Worm (Caenorhabditis elegans) whole organism, young adult: ENCODE results near the gene K02E11.10.

Experiments
- B0019.2 ChIP-seq: fragments of 200-800 bp; sonication (Bioruptor generic); conservative IDR thresholded peaks from 2 replicates; pipeline ENCODE4 v1.3.6; 2022; ENCODE audit warnings: missing genetic modification reagents, missing genetic modification characterization, missing compliant biosample characterization
- B0261.1 ChIP-seq: sonication (generic microtip); optimal IDR thresholded peaks from 2 replicates; lab custom pipeline; 2016; ENCODE audit warnings: mild to moderate bottlenecking, missing genetic modification characterization, moderate library complexity, missing compliant biosample characterization
- B0336.3 ChIP-seq: fragments of 200-800 bp; sonication (Bioruptor generic); IDR thresholded peaks from 2 replicates; pipeline ENCODE4 v1.3.6; 2022; ENCODE audit warnings: missing genetic modification characterization, missing compliant biosample characterization
- C06A6.2 ChIP-seq: fragments of 200-800 bp; sonication (Bioruptor generic); conservative IDR thresholded peaks from 2 replicates; pipeline ENCODE4 v1.3.6; 2022; ENCODE audit warnings: missing genetic modification characterization, missing compliant biosample characterization
- D2030.7 ChIP-seq: fragments of 200-800 bp; sonication (Bioruptor generic); IDR thresholded peaks from 2 replicates; pipeline ENCODE4 v1.3.6; 2022; ENCODE audit warnings: missing genetic modification reagents, missing genetic modification characterization, missing compliant biosample characterization
- F23B12.7 ChIP-seq: sonication (generic microtip); optimal IDR thresholded peaks from 2 replicates; lab custom pipeline; 2017; ENCODE audit warnings: missing genetic modification characterization, mild to moderate bottlenecking, missing compliant biosample characterization, antibody characterized with exemption, moderate library complexity; ENCODE audit not compliant: insufficient read depth
- F33H1.4 ChIP-seq: fragments of 200-800 bp; sonication (Bioruptor generic); IDR thresholded peaks from 2 replicates; pipeline ENCODE4 v1.3.6; 2022; ENCODE audit warnings: missing genetic modification reagents, missing genetic modification characterization, missing compliant biosample characterization
- F52B5.7 ChIP-seq: sonication (generic microtip); optimal IDR thresholded peaks from 2 replicates; lab custom pipeline; 2016; ENCODE audit warnings: mild to moderate bottlenecking, missing genetic modification characterization, missing compliant biosample characterization
- K12H6.12 ChIP-seq: fragments of 200-800 bp; sonication (Bioruptor generic); optimal IDR thresholded peaks from 2 replicates; lab custom pipeline; 2018; ENCODE audit warnings: mild to moderate bottlenecking, missing genetic modification characterization, missing compliant biosample characterization
- Y53G8AR.9 ChIP-seq: fragments of 200-800 bp; sonication (Bioruptor generic); conservative IDR thresholded peaks from 2 replicates; pipeline ENCODE4 v1.3.6; 2022; ENCODE audit warnings: missing genetic modification reagents, missing genetic modification characterization, missing compliant biosample characterization
- ZK185.1 ChIP-seq: sonication (generic microtip); optimal IDR thresholded peaks from 2 replicates; lab custom pipeline; 2016; ENCODE audit warnings: mild to moderate bottlenecking, missing genetic modification characterization, missing compliant biosample characterization; ENCODE audit not compliant: poor library complexity, severe bottlenecking
- ama-1 ChIP-seq, 3 experiments: fragments of 150-350 bp in 1 of 3; sonication (generic microtip) in 2 of 3; optimal IDR thresholded peaks; 2 replicates each; lab custom pipeline; 2014 to 2018; ENCODE audit warnings: missing biosample characterization in 2 of 3, missing genetic modification characterization in 2 of 3, missing genetic modification reagents in 2 of 3
- atf-7 ChIP-seq: sonication (generic microtip); optimal IDR thresholded peaks from 2 replicates; lab custom pipeline; 2017; ENCODE audit warnings: mild to moderate bottlenecking, missing genetic modification characterization, missing compliant biosample characterization
- athp-1 ChIP-seq: sonication (generic microtip); optimal IDR thresholded peaks from 2 replicates; lab custom pipeline; 2017; ENCODE audit warnings: mild to moderate bottlenecking, missing genetic modification characterization, missing compliant biosample characterization
- attf-3 ChIP-seq: fragments of 200-800 bp; sonication (Bioruptor generic); conservative IDR thresholded peaks from 2 replicates; pipeline ENCODE4 v1.3.6; 2022; ENCODE audit warnings: missing genetic modification reagents, missing genetic modification characterization, missing compliant biosample characterization
- attf-5 ChIP-seq: fragments of 200-800 bp; sonication (Bioruptor generic); optimal IDR thresholded peaks from 2 replicates; lab custom pipeline; 2018; ENCODE audit warnings: mild to moderate bottlenecking, missing genetic modification characterization, missing compliant biosample characterization
- cebp-1 ChIP-seq, 2 experiments: fragments of 200-800 bp in 1 of 2; sonication (Bioruptor generic) in 1 of 2; sonication (generic microtip) in 1 of 2; IDR thresholded peaks in 1 of 2; optimal IDR thresholded peaks in 1 of 2; 2 replicates each; pipeline versions ENCODE4 v1.3.6 to Lab custom; 2017 to 2022; ENCODE audit warnings: missing compliant biosample characterization in 2 of 2, missing genetic modification characterization in 2 of 2, mild to moderate bottlenecking in 1 of 2, missing genetic modification reagents in 1 of 2, moderate library complexity in 1 of 2
- chd-7 ChIP-seq: sonication (generic microtip); optimal IDR thresholded peaks from 2 replicates; lab custom pipeline; 2016; ENCODE audit warnings: mild to moderate bottlenecking, missing genetic modification characterization, moderate library complexity, missing compliant biosample characterization
- dpff-1 ChIP-seq: sonication (generic microtip); optimal IDR thresholded peaks from 2 replicates; lab custom pipeline; 2017; ENCODE audit warnings: mild to moderate bottlenecking, missing genetic modification characterization, missing compliant biosample characterization
- dpl-1 ChIP-seq: fragments of 150-350 bp; optimal IDR thresholded peaks from 2 replicates; lab custom pipeline; 2014; ENCODE audit warnings: missing biosample characterization, missing genetic modification reagents, missing genetic modification characterization
- ets-4 ChIP-seq: fragments of 200-800 bp; sonication (Bioruptor generic); optimal IDR thresholded peaks from 2 replicates; lab custom pipeline; 2018; ENCODE audit warnings: mild to moderate bottlenecking, missing genetic modification characterization, missing compliant biosample characterization
- hlh-12 ChIP-seq: sonication (generic microtip); optimal IDR thresholded peaks from 2 replicates; lab custom pipeline; 2016; ENCODE audit warnings: missing genetic modification characterization, missing compliant biosample characterization
- hmg-1.2 ChIP-seq: fragments of 200-800 bp; sonication (Bioruptor generic); IDR thresholded peaks from 2 replicates; pipeline ENCODE4 v1.3.6; 2022; ENCODE audit warnings: missing genetic modification reagents, missing genetic modification characterization, missing compliant biosample characterization
- hmg-20 ChIP-seq: fragments of 200-800 bp; sonication (Bioruptor generic); IDR thresholded peaks from 2 replicates; pipeline ENCODE4 v1.3.6; 2022; ENCODE audit warnings: missing genetic modification reagents, missing genetic modification characterization, missing compliant biosample characterization
- lag-1 ChIP-seq: fragments of 200-800 bp; sonication (Bioruptor generic); IDR thresholded peaks from 2 replicates; pipeline ENCODE4 v1.3.6; 2022; ENCODE audit warnings: missing genetic modification reagents, missing genetic modification characterization, missing compliant biosample characterization
- let-526 ChIP-seq: fragments of 200-800 bp; sonication (Bioruptor generic); IDR thresholded peaks from 2 replicates; pipeline ENCODE4 v1.3.6; 2022; ENCODE audit warnings: missing genetic modification reagents, missing genetic modification characterization, missing compliant biosample characterization
- lin-26 ChIP-seq: fragments of 200-800 bp; sonication (Bioruptor generic); IDR thresholded peaks from 2 replicates; pipeline ENCODE4 v1.3.6; 2022; ENCODE audit warnings: missing genetic modification reagents, missing genetic modification characterization, missing compliant biosample characterization
- lin-35 ChIP-seq, 3 experiments: fragments of 150-350 bp in 2 of 3; sonication (generic microtip) in 1 of 3; optimal IDR thresholded peaks; 2 replicates each; lab custom pipeline; 2014 to 2018; ENCODE audit warnings: missing biosample characterization in 3 of 3, missing genetic modification characterization in 3 of 3, missing genetic modification reagents in 3 of 3
- lin-40 ChIP-seq: sonication (generic microtip); optimal IDR thresholded peaks from 2 replicates; lab custom pipeline; 2016; ENCODE audit warnings: missing genetic modification characterization, mild to moderate bottlenecking, missing compliant biosample characterization, missing genotype, missing genetic modification reagents
- lin-54 ChIP-seq: fragments of 200-800 bp; sonication (Bioruptor generic); optimal IDR thresholded peaks from 2 replicates; lab custom pipeline; 2018; ENCODE audit warnings: mild to moderate bottlenecking, missing genetic modification characterization, missing compliant biosample characterization
- lsy-27 ChIP-seq: sonication (generic microtip); optimal IDR thresholded peaks from 2 replicates; lab custom pipeline; 2017; ENCODE audit warnings: missing genetic modification characterization, mild to moderate bottlenecking, missing compliant biosample characterization, antibody characterized with exemption, missing genotype, borderline replicate concordance; ENCODE audit not compliant: insufficient read depth
- madf-3 ChIP-seq: fragments of 200-800 bp; sonication (Bioruptor generic); IDR thresholded peaks from 2 replicates; pipeline ENCODE4 v1.3.6; 2022; ENCODE audit warnings: missing genetic modification reagents, missing genetic modification characterization, missing compliant biosample characterization
- mes-4 ChIP-seq: sonication (generic microtip); optimal IDR thresholded peaks from 2 replicates; lab custom pipeline; 2016; ENCODE audit warnings: missing genotype, missing genetic modification characterization, missing compliant biosample characterization
- nfya-2 ChIP-seq: fragments of 200-800 bp; sonication (Bioruptor generic); IDR thresholded peaks from 2 replicates; pipeline ENCODE4 v1.3.6; 2022; ENCODE audit warnings: missing genetic modification reagents, missing genetic modification characterization, missing compliant biosample characterization
- nhr-120 ChIP-seq: fragments of 200-800 bp; sonication (Bioruptor generic); IDR thresholded peaks from 2 replicates; pipeline ENCODE4 v1.3.6; 2022; ENCODE audit warnings: missing genetic modification characterization, missing compliant biosample characterization
- rcor-1 ChIP-seq: fragments of 200-800 bp; sonication (Bioruptor generic); IDR thresholded peaks from 2 replicates; pipeline ENCODE4 v1.3.6; 2022; ENCODE audit warnings: missing genetic modification reagents, missing genetic modification characterization, missing compliant biosample characterization
- sdz-38 ChIP-seq: sonication (generic microtip); optimal IDR thresholded peaks from 2 replicates; lab custom pipeline; 2016; ENCODE audit warnings: missing genotype, missing genetic modification characterization, missing compliant biosample characterization
- snpc-1.3 ChIP-seq: sonication (generic microtip); optimal IDR thresholded peaks from 2 replicates; lab custom pipeline; 2017; ENCODE audit warnings: missing genetic modification characterization, mild to moderate bottlenecking, missing compliant biosample characterization, antibody characterized with exemption, moderate library complexity, missing genotype, missing genetic modification reagents; ENCODE audit not compliant: insufficient read depth
- snpc-4 ChIP-seq, 5 experiments: fragments of 150-350 bp in 1 of 5; sonication (generic microtip) in 4 of 5; optimal IDR thresholded peaks; 2 replicates each; lab custom pipeline; 2014 to 2018; ENCODE audit warnings: missing genetic modification characterization in 5 of 5, missing biosample characterization in 3 of 5, antibody characterized with exemption in 2 of 5, mild to moderate bottlenecking in 2 of 5, missing compliant biosample characterization in 2 of 5, missing genotype in 2 of 5, moderate library complexity in 2 of 5, missing genetic modification reagents in 1 of 5
- tbp1 ChIP-seq: fragments of 200-800 bp; sonication (Bioruptor generic); optimal IDR thresholded peaks from 2 replicates; lab custom pipeline; 2018; ENCODE audit warnings: mild to moderate bottlenecking, missing genetic modification characterization, missing compliant biosample characterization
- tbx-9 ChIP-seq: sonication (generic microtip); optimal IDR thresholded peaks from 2 replicates; lab custom pipeline; 2016; ENCODE audit warnings: borderline replicate concordance, missing genetic modification characterization, inconsistent platforms, missing compliant biosample characterization
- tlf-1 ChIP-seq: fragments of 200-800 bp; sonication (Bioruptor generic); optimal IDR thresholded peaks from 2 replicates; lab custom pipeline; 2018; ENCODE audit warnings: mild to moderate bottlenecking, missing genetic modification characterization, missing compliant biosample characterization
- unc-62 ChIP-seq: fragments of 150-350 bp; optimal IDR thresholded peaks from 2 replicates; lab custom pipeline; 2014; ENCODE audit warnings: missing biosample characterization, missing genetic modification reagents, missing genetic modification characterization
- zim-3 ChIP-seq: sonication (generic microtip); optimal IDR thresholded peaks from 2 replicates; lab custom pipeline; 2017; ENCODE audit warnings: mild to moderate bottlenecking, missing genetic modification characterization, moderate library complexity, missing compliant biosample characterization
- ztf-26 ChIP-seq: sonication (generic microtip); optimal IDR thresholded peaks from 2 replicates; lab custom pipeline; 2017; ENCODE audit warnings: missing genetic modification characterization, missing compliant biosample characterization
- ztf-28 ChIP-seq: fragments of 200-800 bp; sonication (Bioruptor generic); IDR thresholded peaks from 2 replicates; pipeline ENCODE4 v1.3.6; 2022; ENCODE audit warnings: missing genetic modification reagents, missing genetic modification characterization, missing compliant biosample characterization
- ztf-6 ChIP-seq: fragments of 200-800 bp; sonication (Bioruptor generic); IDR thresholded peaks from 2 replicates; pipeline ENCODE4 v1.3.6; 2022; ENCODE audit warnings: missing genetic modification reagents, missing genetic modification characterization, missing compliant biosample characterization

The K02E11.10 gene

DNA sequence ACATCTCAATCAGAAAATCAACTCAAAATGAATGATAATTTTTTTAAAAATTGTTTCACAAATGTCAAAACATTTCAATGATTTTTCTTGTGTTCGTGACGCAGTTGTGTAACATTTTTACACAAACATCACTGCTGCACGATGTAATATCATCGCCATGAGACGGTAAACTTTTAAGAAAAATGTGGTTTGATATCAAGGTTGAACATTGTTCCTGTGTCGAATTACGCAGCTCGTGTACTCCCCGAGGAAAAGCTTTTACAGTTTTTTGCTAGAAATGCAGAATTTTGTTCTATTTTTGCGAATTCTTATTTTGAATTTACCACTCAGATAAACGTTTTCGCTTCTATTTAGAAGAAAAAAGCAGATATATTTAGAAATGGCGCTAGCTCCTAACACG, 43.3 kb downstream of the K02E11.10 start (continued):
- TF ChIP-seq B0019.2 (GFP tag; lab: Robert Waterston, UW) (0 out of 2 replicates have a peak, but pooled peaks have one; percentile 13), hmg-1.2 (GFP tag; lab: Robert Waterston, UW) (0 out of 2 replicates have a peak, but pooled peaks have one; percentile 9), let-526 (GFP tag; lab: Robert Waterston, UW) (no peak), atf-7 (tag; lab: Kevin White, UChicago) (no peak), C06A6.2 (GFP tag; lab: Robert Waterston, UW) (peak; percentile 31; the same call in 1 of the 2 replicates), lin-40 (tag; lab: Kevin White, UChicago) (peak; percentile 31), Y53G8AR.9 (GFP tag; lab: Robert Waterston, UW) (peak; percentile 60; the same call in 1 of the 2 replicates), lag-1 (no peak), lin-35 (GFP tag; optimal IDR thresholded peaks at IDR 0.05; lab: Kevin White, UChicago) (no peak), chd-7 (tag; lab: Kevin White, UChicago) (peak; percentile 78), tlf-1 (no peak), hmg-20 (GFP tag; lab: Robert Waterston, UW) (no peak), D2030.7 (GFP tag; lab: Robert Waterston, UW) (no peak), athp-1 (tag; lab: Kevin White, UChicago) (no peak), lsy-27 (no peak), F52B5.7 (tag; lab: Kevin White, UChicago) (peak; percentile 44), hlh-12 (tag; lab: Kevin White, UChicago) (no peak), ztf-6 (no peak), ztf-26 (no peak), zim-3 (tag; lab: Kevin White, UChicago) (peak; percentile 19), attf-5 (peak; percentile 39), F33H1.4 (no peak), dpl-1 (no peak), tbp1 (GFP tag; lab: Kevin White, UChicago) (peak; percentile 42), attf-3 (no peak), snpc-4 (GFP tag; optimal IDR thresholded peaks at IDR 0.05; lab: Kevin White, UChicago) (no peak), snpc-4 (tag; optimal IDR thresholded peaks at IDR 0.05; lab: Kevin White, UChicago) (no peak), ama-1 (optimal IDR thresholded peaks at IDR 0.05; lab: Kevin White, UChicago) (no peak), ama-1 (GFP tag; optimal IDR thresholded peaks at IDR 0.05; lab: Kevin White, UChicago) (no peak), ZK185.1 (peak; percentile 50), nhr-120 (GFP tag; lab: Robert Waterston, UW) (no peak), lin-54 (GFP tag; lab: Kevin White, UChicago) (no peak), unc-62 (no peak), mes-4 (tag; lab: Kevin White, UChicago) (no peak), rcor-1 (GFP tag; lab: Robert Waterston, UW) (no peak), madf-3 (GFP tag; lab: Robert Waterston, UW) (no peak), dpff-1 (no peak), B0261.1 (tag; lab: Kevin White, UChicago) (no peak), ets-4 (GFP tag; lab: Kevin White, UChicago) (no peak), F23B12.7 (tag; lab: Kevin White, UChicago) (no peak), snpc-1.3 (tag; lab: Kevin White, UChicago) (peak; percentile 4), tbx-9 (no peak), sdz-38 (tag; lab: Kevin White, UChicago) (no peak), nfya-2 (GFP tag; lab: Robert Waterston, UW) (no peak), cebp-1 (GFP tag; IDR thresholded peaks at IDR 0.05; lab: Robert Waterston, UW) (no peak), cebp-1 (tag; optimal IDR thresholded peaks at IDR 0.05; lab: Kevin White, UChicago) (peak; percentile 49), lin-26 (GFP tag; lab: Robert Waterston, UW) (peak; percentile 9; the same call in 1 of the 2 replicates), B0336.3 (GFP tag; lab: Robert Waterston, UW) (peak; percentile 34; the same call in 1 of the 2 replicates), K12H6.12 (tag; lab: Kevin White, UChicago) (no peak), ztf-28 (GFP tag; lab: Robert Waterston, UW) (no peak)
